Worm (Caenorhabditis elegans) whole organism, L4 larva: Measurements from ENCODE around the gene Y38E10A.24.

Source experiments
- egl-27 ChIP-seq: sonication (generic microtip); optimal IDR thresholded peaks from 3 replicates; lab custom pipeline; 2017; ENCODE audit warnings: missing biosample characterization, missing genetic modification reagents, missing genetic modification characterization
- fkh-10 ChIP-seq: fragments of 150-350 bp; optimal IDR thresholded peaks from 2 replicates; lab custom pipeline; 2014; ENCODE audit warnings: missing biosample characterization, missing genetic modification reagents, missing genetic modification characterization
- hif-1 ChIP-seq, 2 experiments: sonication (generic microtip); optimal IDR thresholded peaks; 2 replicates each; lab custom pipeline; 2016 to 2017; ENCODE audit warnings: missing compliant biosample characterization in 2 of 2, missing genetic modification characterization in 2 of 2, missing genetic modification reagents in 2 of 2, missing genotype in 2 of 2, mild to moderate bottlenecking in 1 of 2
- lin-15B ChIP-seq: fragments of 150-350 bp; sonication (generic microtip); optimal IDR thresholded peaks from 3 replicates; lab custom pipeline; 2014; ENCODE audit warnings: missing biosample characterization, missing genetic modification characterization
- lsy-2 ChIP-seq, 2 experiments: fragments of 150-350 bp in 1 of 2; sonication (generic microtip) in 1 of 2; optimal IDR thresholded peaks; 2 replicates each; lab custom pipeline; 2014 to 2017; ENCODE audit warnings: missing biosample characterization in 2 of 2, missing genetic modification characterization in 2 of 2
- nhr-77 ChIP-seq: fragments of 150-350 bp; optimal IDR thresholded peaks from 2 replicates; lab custom pipeline; 2014; ENCODE audit warnings: missing biosample characterization, missing genetic modification characterization
- snpc-1.2 ChIP-seq: fragments of 200-800 bp; sonication (Bioruptor generic); IDR thresholded peaks from 2 replicates; pipeline ENCODE4 v1.3.6; 2022; ENCODE audit warnings: missing genetic modification reagents, missing genetic modification characterization, missing compliant biosample characterization
- snpc-4 ChIP-seq: fragments of 150-350 bp; optimal IDR thresholded peaks from 2 replicates; lab custom pipeline; 2014; ENCODE audit warnings: missing biosample characterization, missing genetic modification characterization

- TF ChIP-seq nhr-77 (no peak), snpc-1.2 (no peak), fkh-10 (GFP tag; lab: Kevin White, UChicago) (no peak), lsy-2 (tag; optimal IDR thresholded peaks at IDR 0.05; lab: Kevin White, UChicago) (no peak), lin-15B (tag; lab: Kevin White, UChicago) (no peak), snpc-4 (no peak), egl-27 (tag; lab: Kevin White, UChicago) (no peak), hif-1 (tag; optimal IDR thresholded peaks at IDR 0.05; lab: Kevin White, UChicago) (no peak)
Observed at ce11 chrII:12689333-12689732, 10.5 kb downstream of the Y38E10A.24 start.
